Fruit fly (Drosophila melanogaster) whole organism, embryonic: Measurements from ENCODE around the gene CG31468.

Experiments used
- Adf1 ChIP-seq: fragments of 200-800 bp; sonication (Bioruptor generic); IDR thresholded peaks from 2 replicates; pipeline ENCODE4 v1.3.6; 2022; ENCODE audit warnings: missing biosample characterization, missing genetic modification characterization
- CG10209 ChIP-seq: fragments of 200-800 bp; sonication (Bioruptor generic); optimal IDR thresholded peaks from 3 replicates; lab custom pipeline; 2017; ENCODE audit warnings: missing biosample characterization, mild to moderate bottlenecking, missing genetic modification characterization, missing genetic modification reagents
- CG10366 ChIP-seq: fragments of 200-800 bp; sonication (Bioruptor generic); IDR thresholded peaks from 2 replicates; pipeline ENCODE4 v1.3.6; 2022; ENCODE audit warnings: missing biosample characterization, missing genetic modification characterization
- CG11695 ChIP-seq: fragments of 200-800 bp; sonication (Bioruptor generic); IDR thresholded peaks from 3 replicates; pipeline ENCODE4 v1.3.6; 2022; ENCODE audit warnings: missing biosample characterization, missing genetic modification characterization
- CG1233 ChIP-seq: fragments of 200-800 bp; sonication (Bioruptor generic); optimal IDR thresholded peaks from 4 replicates; lab custom pipeline; 2018; ENCODE audit warnings: missing biosample characterization, mild to moderate bottlenecking, missing genetic modification characterization
- CG13424 ChIP-seq: fragments of 200-800 bp; sonication (Bioruptor generic); optimal IDR thresholded peaks from 2 replicates; lab custom pipeline; 2019; ENCODE audit warnings: missing biosample characterization, mild to moderate bottlenecking, missing genetic modification characterization, moderate library complexity
- CG13624 ChIP-seq: fragments of 200-800 bp; sonication (Bioruptor generic); optimal IDR thresholded peaks from 2 replicates; lab custom pipeline; 2016; ENCODE audit warnings: missing biosample characterization, missing genetic modification characterization
- CG14441 ChIP-seq: fragments of 200-800 bp; sonication (Bioruptor generic); IDR thresholded peaks from 2 replicates; pipeline ENCODE4 v1.3.6; 2022; ENCODE audit warnings: missing biosample characterization, missing genetic modification characterization
- CG15269 ChIP-seq: fragments of 200-800 bp; sonication (Bioruptor generic); optimal IDR thresholded peaks from 2 replicates; lab custom pipeline; 2018; ENCODE audit warnings: missing biosample characterization, mild to moderate bottlenecking, missing genetic modification characterization, moderate library complexity
- CG15696 ChIP-seq: fragments of 200-800 bp; sonication (Bioruptor generic); optimal IDR thresholded peaks from 2 replicates; lab custom pipeline; 2019; ENCODE audit warnings: missing biosample characterization, mild to moderate bottlenecking, missing genetic modification characterization, moderate library complexity
- CG1602 ChIP-seq: fragments of 200-800 bp; sonication (Bioruptor generic); optimal IDR thresholded peaks from 3 replicates; lab custom pipeline; 2016; ENCODE audit warnings: missing biosample characterization, missing genetic modification characterization
- CG18262 ChIP-seq: fragments of 200-800 bp; optimal IDR thresholded peaks from 3 replicates; lab custom pipeline; 2019; ENCODE audit warnings: missing biosample characterization, mild to moderate bottlenecking, missing genetic modification characterization, moderate library complexity
- CG2875 ChIP-seq: fragments of 200-800 bp; sonication (Bioruptor generic); optimal IDR thresholded peaks from 2 replicates; lab custom pipeline; 2017; ENCODE audit warnings: missing biosample characterization, mild to moderate bottlenecking, missing genetic modification characterization, missing genetic modification reagents
- CG2889 ChIP-seq: fragments of 200-800 bp; sonication (Bioruptor generic); IDR thresholded peaks from 3 replicates; pipeline ENCODE4 v1.3.6; 2022; ENCODE audit warnings: missing biosample characterization, missing genetic modification characterization
- CG30403 ChIP-seq: fragments of 200-800 bp; sonication (Bioruptor generic); optimal IDR thresholded peaks from 3 replicates; lab custom pipeline; 2016; ENCODE audit warnings: missing biosample characterization, missing genetic modification characterization
- CG31441 ChIP-seq: fragments of 200-800 bp; sonication (Bioruptor generic); IDR thresholded peaks from 2 replicates; pipeline ENCODE4 v1.3.6; 2022; ENCODE audit warnings: missing biosample characterization, missing genetic modification characterization
- CG33213 ChIP-seq: fragments of 200-800 bp; sonication (Bioruptor generic); optimal IDR thresholded peaks from 3 replicates; lab custom pipeline; 2016; ENCODE audit warnings: missing biosample characterization, missing genetic modification characterization
- CG3995 ChIP-seq: fragments of 200-800 bp; sonication (Bioruptor generic); optimal IDR thresholded peaks from 3 replicates; lab custom pipeline; 2016; ENCODE audit warnings: missing biosample characterization, missing genetic modification characterization
- CG43689 ChIP-seq: fragments of 200-800 bp; sonication (Bioruptor generic); IDR thresholded peaks from 2 replicates; pipeline ENCODE4 v1.3.6; 2022; ENCODE audit warnings: missing biosample characterization, missing genetic modification characterization
- CG4404 ChIP-seq: fragments of 200-800 bp; sonication (Bioruptor generic); IDR thresholded peaks from 2 replicates; pipeline ENCODE4 v1.3.6; 2022; ENCODE audit warnings: missing biosample characterization, missing genetic modification characterization
- CG4707 ChIP-seq: fragments of 200-800 bp; sonication (Bioruptor generic); optimal IDR thresholded peaks from 2 replicates; lab custom pipeline; 2018; ENCODE audit warnings: missing biosample characterization, mild to moderate bottlenecking, missing genetic modification characterization, moderate library complexity
- CG4730 ChIP-seq: fragments of 200-800 bp; sonication (Bioruptor generic); IDR thresholded peaks from 2 replicates; pipeline ENCODE4 v1.3.6; 2022; ENCODE audit warnings: missing biosample characterization, missing genetic modification characterization
- CG6813 ChIP-seq: fragments of 200-800 bp; sonication (Bioruptor generic); optimal IDR thresholded peaks from 2 replicates; lab custom pipeline; 2017; ENCODE audit warnings: missing biosample characterization, missing genetic modification characterization, mild to moderate bottlenecking, moderate library complexity, missing genetic modification reagents
- CG7963 ChIP-seq: fragments of 200-800 bp; sonication (Bioruptor generic); IDR thresholded peaks from 3 replicates; pipeline ENCODE4 v1.3.6; 2022; ENCODE audit warnings: missing biosample characterization, missing genetic modification characterization; ENCODE audit not compliant: partially characterized antibody
- CG9437 ChIP-seq: fragments of 200-800 bp; sonication (Bioruptor generic); optimal IDR thresholded peaks from 2 replicates; lab custom pipeline; 2018; ENCODE audit warnings: missing biosample characterization, mild to moderate bottlenecking, missing genetic modification characterization
- Chrac-16 ChIP-seq: fragments of 200-800 bp; sonication (Bioruptor generic); optimal IDR thresholded peaks from 3 replicates; lab custom pipeline; 2016; ENCODE audit warnings: missing biosample characterization, missing genetic modification characterization
- Ets65A ChIP-seq: fragments of 200-800 bp; sonication (Bioruptor generic); peaks from one replicate; lab custom pipeline; 2016; ENCODE audit warnings: missing biosample characterization, missing genetic modification characterization
- Fer3 ChIP-seq: fragments of 200-800 bp; sonication (Bioruptor generic); optimal IDR thresholded peaks from 2 replicates; lab custom pipeline; 2018; ENCODE audit warnings: missing biosample characterization, mild to moderate bottlenecking, missing genetic modification characterization, moderate library complexity
- HLH3B ChIP-seq: fragments of 200-800 bp; sonication (Bioruptor generic); IDR thresholded peaks from 2 replicates; pipeline ENCODE4 v1.3.6; 2022; ENCODE audit warnings: missing biosample characterization, missing genetic modification characterization
- Jarid2 ChIP-seq: fragments of 200-800 bp; sonication (Bioruptor generic); optimal IDR thresholded peaks from 3 replicates; lab custom pipeline; 2017; ENCODE audit warnings: mild to moderate bottlenecking, missing biosample characterization, missing genetic modification reagents, missing genetic modification characterization
- Nf-YA ChIP-seq: fragments of 200-800 bp; sonication (Bioruptor generic); IDR thresholded peaks from 2 replicates; pipeline ENCODE4 v1.3.6; 2022; ENCODE audit warnings: missing biosample characterization, missing genetic modification characterization
- Oli ChIP-seq: fragments of 200-800 bp; sonication (Bioruptor generic); optimal IDR thresholded peaks from 2 replicates; lab custom pipeline; 2018; ENCODE audit warnings: missing biosample characterization, mild to moderate bottlenecking, missing genetic modification characterization, moderate library complexity
- Optix ChIP-seq: fragments of 200-800 bp; sonication (Bioruptor generic); IDR thresholded peaks from 3 replicates; pipeline ENCODE4 v1.3.6; 2022; ENCODE audit warnings: missing biosample characterization, missing genetic modification characterization
- Vsx1 ChIP-seq: fragments of 200-800 bp; sonication (Bioruptor generic); optimal IDR thresholded peaks from 2 replicates; lab custom pipeline; 2017; ENCODE audit warnings: missing biosample characterization, mild to moderate bottlenecking, missing genetic modification characterization, missing genetic modification reagents
- ap ChIP-seq: fragments of 200-800 bp; sonication (Bioruptor generic); IDR thresholded peaks from 2 replicates; pipeline ENCODE4 v1.3.6; 2022; ENCODE audit warnings: missing biosample characterization, missing genetic modification characterization
- bigmax ChIP-seq: fragments of 200-800 bp; sonication (Bioruptor generic); optimal IDR thresholded peaks from 2 replicates; lab custom pipeline; 2018; ENCODE audit warnings: missing biosample characterization, mild to moderate bottlenecking, missing genetic modification characterization
- bsh ChIP-seq, 2 experiments: fragments of 200-800 bp; sonication (Bioruptor generic); optimal IDR thresholded peaks; 2 replicates each; lab custom pipeline; 2017 to 2018; ENCODE audit warnings: mild to moderate bottlenecking in 2 of 2, missing biosample characterization in 2 of 2, missing genetic modification characterization in 2 of 2, moderate library complexity in 1 of 2
- btn ChIP-seq: fragments of 200-800 bp; sonication (Bioruptor generic); optimal IDR thresholded peaks from 2 replicates; lab custom pipeline; 2016; ENCODE audit warnings: missing biosample characterization, missing genetic modification characterization
- chif ChIP-seq, 2 experiments: fragments of 200-800 bp; sonication (Bioruptor generic); optimal IDR thresholded peaks; 3 replicates each; lab custom pipeline; 2016; ENCODE audit warnings: missing biosample characterization in 2 of 2, missing genetic modification characterization in 2 of 2
- ci ChIP-seq: fragments of 200-800 bp; sonication (Bioruptor generic); IDR thresholded peaks from 3 replicates; pipeline ENCODE4 v1.3.6; 2022; ENCODE audit warnings: missing biosample characterization, missing genetic modification characterization
- croc ChIP-seq: fragments of 200-800 bp; sonication (Bioruptor generic); conservative IDR thresholded peaks from 3 replicates; pipeline ENCODE4 v1.3.6; 2022; ENCODE audit warnings: missing biosample characterization, missing genetic modification characterization
- dati ChIP-seq: fragments of 200-800 bp; sonication (Bioruptor generic); IDR thresholded peaks from 2 replicates; pipeline ENCODE4 v1.3.6; 2022; ENCODE audit warnings: missing biosample characterization, missing genetic modification characterization
- fd102C ChIP-seq: fragments of 200-800 bp; sonication (Bioruptor generic); optimal IDR thresholded peaks from 2 replicates; lab custom pipeline; 2018; ENCODE audit warnings: missing biosample characterization, mild to moderate bottlenecking, missing genetic modification characterization, moderate library complexity
- fu2 ChIP-seq: fragments of 200-800 bp; sonication (Bioruptor generic); optimal IDR thresholded peaks from 2 replicates; lab custom pipeline; 2016; ENCODE audit warnings: missing biosample characterization, missing genetic modification characterization
- lab ChIP-seq: fragments of 200-800 bp; sonication (Bioruptor generic); optimal IDR thresholded peaks from 3 replicates; lab custom pipeline; 2017; ENCODE audit warnings: missing biosample characterization, missing genetic modification characterization, mild to moderate bottlenecking, moderate library complexity, missing genetic modification reagents
- oc ChIP-seq: fragments of 200-800 bp; sonication (Bioruptor generic); optimal IDR thresholded peaks from 2 replicates; lab custom pipeline; 2018; ENCODE audit warnings: missing biosample characterization, mild to moderate bottlenecking, missing genetic modification characterization, moderate library complexity
- pb ChIP-seq: fragments of 200-800 bp; sonication (Bioruptor generic); optimal IDR thresholded peaks from 3 replicates; lab custom pipeline; 2016; ENCODE audit warnings: missing biosample characterization, missing genetic modification characterization
- sens ChIP-seq: fragments of 200-800 bp; sonication (Bioruptor generic); peaks from one replicate; lab custom pipeline; 2016; ENCODE audit warnings: missing biosample characterization, missing genetic modification characterization
- ssp ChIP-seq: fragments of 200-800 bp; sonication (Bioruptor generic); IDR thresholded peaks from 2 replicates; pipeline ENCODE4 v1.3.6; 2022; ENCODE audit warnings: missing biosample characterization, missing genetic modification characterization
- ttk ChIP-seq: fragments of 200-800 bp; sonication (Bioruptor generic); IDR thresholded peaks from 2 replicates; pipeline ENCODE4 v2.1.2; 2022; ENCODE audit warnings: missing biosample characterization, missing genetic modification characterization

Gene CG31468

DNA sequence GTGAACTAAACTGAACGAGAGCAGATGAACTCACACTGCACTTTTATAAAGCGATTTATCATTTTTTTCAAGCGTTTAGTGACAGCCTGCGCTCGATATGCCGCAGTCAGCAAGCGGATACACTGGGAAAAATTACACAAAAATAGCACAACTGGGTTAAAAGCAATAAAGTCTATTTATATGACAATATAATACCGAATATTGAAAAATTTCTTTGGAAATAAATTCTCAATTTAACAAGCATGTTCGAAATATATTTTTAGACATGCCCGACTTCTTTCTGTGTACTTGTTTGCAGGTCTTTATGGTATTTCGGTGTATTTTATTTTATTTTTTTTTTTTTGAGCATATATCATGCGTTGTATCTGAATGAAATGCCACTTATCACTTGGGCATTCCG is 13.7 kb upstream of the CG31468 start (continued):
- TF ChIP-seq ssp (GFP tag; lab: Robert Waterston, UW) = 0 out of 2 replicates have a peak, but pooled peaks have one; percentile 24
- peak; percentile 55 for TF ChIP-seq CG2875
- TF ChIP-seq CG31441 (GFP tag; lab: Robert Waterston, UW) = peak; percentile 74
- TF ChIP-seq Oli (tag; lab: Kevin White, UChicago) = peak; percentile 70
- peak; percentile 7 for TF ChIP-seq fu2
- TF ChIP-seq Vsx1 (GFP tag; lab: Kevin White, UChicago) = peak; percentile 39
- TF ChIP-seq CG3995 (GFP tag; lab: Kevin White, UChicago) = no peak
- peak; percentile 97 for TF ChIP-seq sens (GFP tag; lab: Kevin White, UChicago)
- TF ChIP-seq CG2889 (GFP tag; lab: Robert Waterston, UW) = peak; percentile 59; the same call in 1 of the 3 replicates
- peak; percentile 35 for TF ChIP-seq CG18262 (tag; lab: Kevin White, UChicago)
- TF ChIP-seq Chrac-16 (GFP tag; lab: Kevin White, UChicago) = peak; percentile 63
- TF ChIP-seq CG7963 (GFP tag; lab: Robert Waterston, UW) = no peak
- TF ChIP-seq oc (tag; lab: Kevin White, UChicago) = peak; percentile 65
- peak; percentile 29; the same call in 1 of the 3 replicates for TF ChIP-seq Optix (GFP tag; lab: Robert Waterston, UW)
- TF ChIP-seq HLH3B (GFP tag; lab: Robert Waterston, UW) = peak; percentile 9; the same call in 1 of the 2 replicates
- peak; percentile 31 for TF ChIP-seq CG4707 (GFP tag; lab: Kevin White, UChicago)
- TF ChIP-seq bigmax = no peak
- peak; percentile 50 for TF ChIP-seq Fer3 (tag; lab: Kevin White, UChicago)
- no peak for TF ChIP-seq dati (GFP tag; lab: Robert Waterston, UW)
- peak; percentile 45 for TF ChIP-seq fd102C (GFP tag; lab: Kevin White, UChicago)
- TF ChIP-seq CG43689 (GFP tag; lab: Robert Waterston, UW) = peak; percentile 27; the same call in 1 of the 2 replicates
- peak; percentile 36; the same call in 1 of the 2 replicates for TF ChIP-seq Nf-YA (GFP tag; lab: Robert Waterston, UW)
- peak; percentile 76 for TF ChIP-seq CG15269 (tag; lab: Kevin White, UChicago)
- 0 out of 2 replicates have a peak, but pooled peaks have one; percentile 15 for TF ChIP-seq CG4730 (GFP tag; lab: Robert Waterston, UW)
- peak; percentile 51 for TF ChIP-seq ap
- TF ChIP-seq Adf1 (GFP tag; lab: Robert Waterston, UW) = no peak
- TF ChIP-seq CG1233 (GFP tag; lab: Kevin White, UChicago) = peak; percentile 56
- peak; percentile 58 for TF ChIP-seq CG10366
- peak; percentile 75 to 80 for TF ChIP-seq chif (GFP tag; optimal IDR thresholded peaks at IDR 0.05; lab: Kevin White, UChicago)
- peak; percentile 11 for TF ChIP-seq pb
- peak; percentile 64 for TF ChIP-seq CG1602 (GFP tag; lab: Kevin White, UChicago)
- TF ChIP-seq Ets65A (GFP tag; lab: Kevin White, UChicago) = peak; percentile 94
- peak; percentile 39; the same call in 1 of the 3 replicates for TF ChIP-seq CG11695
- TF ChIP-seq CG6813 (GFP tag; lab: Kevin White, UChicago) = peak; percentile 16
- TF ChIP-seq CG15696 (tag; lab: Kevin White, UChicago) = peak; percentile 75
- TF ChIP-seq CG9437 = peak; percentile 22
- TF ChIP-seq CG14441 = peak; percentile 72
- no peak; the same call in 2 of the 3 replicates for TF ChIP-seq croc (GFP tag; lab: Robert Waterston, UW)
- TF ChIP-seq CG13624 (GFP tag; lab: Kevin White, UChicago) = peak; percentile 10
- peak; percentile 30 for TF ChIP-seq CG33213 (GFP tag; lab: Kevin White, UChicago)
- peak; percentile 57 for TF ChIP-seq CG10209 (GFP tag; lab: Kevin White, UChicago)
- TF ChIP-seq Jarid2 (GFP tag; lab: Kevin White, UChicago) = no peak
- TF ChIP-seq CG4404 = 0 out of 2 replicates have a peak, but pooled peaks have one; percentile 6
- TF ChIP-seq bsh (GFP tag; optimal IDR thresholded peaks at IDR 0.05; lab: Kevin White, UChicago) = peak in 1 of 2 experiments; percentile 82
- peak; percentile 86 for TF ChIP-seq ci
- TF ChIP-seq CG30403 (GFP tag; lab: Kevin White, UChicago) = peak; percentile 70
- TF ChIP-seq btn = peak; percentile 26
- peak; percentile 70 for TF ChIP-seq ttk (GFP tag; lab: Robert Waterston, UW)
- peak; percentile 66 for TF ChIP-seq CG13424 (tag; lab: Kevin White, UChicago)
- peak; percentile 64 for TF ChIP-seq lab (GFP tag; lab: Kevin White, UChicago)
